Worm (Caenorhabditis elegans) whole organism, mixed stage, embryonic: ENCODE results near the gene fbxb-85.

Source experiments
- M03D4.4 ChIP-seq: sonication (generic microtip); optimal IDR thresholded peaks from 2 replicates; lab custom pipeline; 2017; ENCODE audit warnings: mild to moderate bottlenecking, missing genetic modification characterization, missing compliant biosample characterization
- bed-3 ChIP-seq: fragments of 200-800 bp; sonication (Bioruptor generic); optimal IDR thresholded peaks from 3 replicates; lab custom pipeline; 2018; ENCODE audit warnings: mild to moderate bottlenecking, missing genetic modification characterization, moderate library complexity, missing compliant biosample characterization
- blmp-1 ChIP-seq: fragments of 150-350 bp; optimal IDR thresholded peaks from 2 replicates; lab custom pipeline; 2014; ENCODE audit warnings: missing biosample characterization, missing genetic modification characterization
- ceh-39 ChIP-seq: fragments of 150-350 bp; optimal IDR thresholded peaks from 2 replicates; lab custom pipeline; 2014; ENCODE audit warnings: missing biosample characterization, missing genetic modification characterization
- ceh-43 ChIP-seq: fragments of 200-800 bp; sonication (Bioruptor generic); optimal IDR thresholded peaks from 2 replicates; lab custom pipeline; 2018; ENCODE audit warnings: mild to moderate bottlenecking, missing genetic modification characterization, moderate library complexity, missing compliant biosample characterization
- ceh-83 ChIP-seq: fragments of 200-800 bp; sonication (Bioruptor generic); optimal IDR thresholded peaks from 2 replicates; lab custom pipeline; 2018; ENCODE audit warnings: mild to moderate bottlenecking, missing genetic modification characterization, missing compliant biosample characterization
- ces-1 ChIP-seq: fragments of 150-350 bp; optimal IDR thresholded peaks from 2 replicates; lab custom pipeline; 2014; ENCODE audit warnings: missing biosample characterization, missing genetic modification reagents, missing genetic modification characterization
- cnd-1 ChIP-seq: fragments of 200-800 bp; sonication (Bioruptor generic); optimal IDR thresholded peaks from 2 replicates; lab custom pipeline; 2018; ENCODE audit warnings: mild to moderate bottlenecking, missing genetic modification characterization, missing compliant biosample characterization
- drap-1 ChIP-seq: fragments of 200-800 bp; sonication (Bioruptor generic); optimal IDR thresholded peaks from 3 replicates; lab custom pipeline; 2018; ENCODE audit warnings: mild to moderate bottlenecking, missing genetic modification characterization, missing compliant biosample characterization
- elt-1 ChIP-seq: sonication (generic microtip); optimal IDR thresholded peaks from 2 replicates; lab custom pipeline; 2017; ENCODE audit warnings: missing genetic modification characterization, mild to moderate bottlenecking, missing compliant biosample characterization, antibody characterized with exemption, moderate library complexity, borderline replicate concordance; ENCODE audit not compliant: insufficient read depth
- elt-3 ChIP-seq: fragments of 150-350 bp; optimal IDR thresholded peaks from 2 replicates; lab custom pipeline; 2014; ENCODE audit warnings: missing biosample characterization, missing genetic modification characterization
- flh-1 ChIP-seq: fragments of 200-800 bp; sonication (Bioruptor generic); optimal IDR thresholded peaks from 2 replicates; lab custom pipeline; 2018; ENCODE audit warnings: mild to moderate bottlenecking, missing genetic modification characterization, moderate library complexity, missing compliant biosample characterization
- ham-2 ChIP-seq: fragments of 200-800 bp; sonication (Bioruptor generic); optimal IDR thresholded peaks from 2 replicates; lab custom pipeline; 2018; ENCODE audit warnings: mild to moderate bottlenecking, missing genetic modification characterization, missing compliant biosample characterization
- hlh-1 ChIP-seq: fragments of 150-350 bp; optimal IDR thresholded peaks from 2 replicates; lab custom pipeline; 2014; ENCODE audit warnings: missing biosample characterization, missing genetic modification reagents, missing genetic modification characterization
- lin-13 ChIP-seq: fragments of 150-350 bp; optimal IDR thresholded peaks from 2 replicates; lab custom pipeline; 2014; ENCODE audit warnings: missing biosample characterization, missing genetic modification characterization
- lin-32 ChIP-seq: fragments of 200-800 bp; sonication (Bioruptor generic); optimal IDR thresholded peaks from 2 replicates; lab custom pipeline; 2018; ENCODE audit warnings: mild to moderate bottlenecking, missing genetic modification characterization, missing compliant biosample characterization
- lsy-2 ChIP-seq: fragments of 150-350 bp; optimal IDR thresholded peaks from 2 replicates; lab custom pipeline; 2014; ENCODE audit warnings: missing biosample characterization, missing genetic modification characterization
- mab-5 ChIP-seq: fragments of 150-350 bp; optimal IDR thresholded peaks from 2 replicates; lab custom pipeline; 2014; ENCODE audit warnings: missing biosample characterization, missing genetic modification characterization
- mep-1 ChIP-seq: fragments of 150-350 bp; optimal IDR thresholded peaks from 2 replicates; lab custom pipeline; 2017; ENCODE audit warnings: missing biosample characterization, missing genetic modification reagents, missing genetic modification characterization, inconsistent platforms
- mls-2 ChIP-seq: sonication (generic microtip); optimal IDR thresholded peaks from 2 replicates; lab custom pipeline; 2016; ENCODE audit warnings: mild to moderate bottlenecking, missing genetic modification characterization, moderate library complexity, missing compliant biosample characterization
- nhr-12 ChIP-seq: fragments of 150-350 bp; optimal IDR thresholded peaks from 2 replicates; lab custom pipeline; 2014; ENCODE audit warnings: missing biosample characterization, missing genetic modification characterization
- nhr-2 ChIP-seq: fragments of 150-350 bp; optimal IDR thresholded peaks from 2 replicates; lab custom pipeline; 2014; ENCODE audit warnings: missing biosample characterization, missing genetic modification characterization
- nhr-237 ChIP-seq: fragments of 150-350 bp; optimal IDR thresholded peaks from 2 replicates; lab custom pipeline; 2014; ENCODE audit warnings: missing biosample characterization, missing genetic modification characterization
- nhr-28 ChIP-seq: fragments of 150-350 bp; optimal IDR thresholded peaks from 2 replicates; lab custom pipeline; 2014; ENCODE audit warnings: missing biosample characterization, missing genetic modification characterization
- nhr-76 ChIP-seq: sonication (generic microtip); optimal IDR thresholded peaks from 2 replicates; lab custom pipeline; 2017; ENCODE audit warnings: missing biosample characterization, missing genetic modification characterization
- pha-4 ChIP-seq: fragments of 150-350 bp; optimal IDR thresholded peaks from 2 replicates; lab custom pipeline; 2018; ENCODE audit warnings: missing biosample characterization, missing genetic modification reagents, missing genetic modification characterization
- sem-2 ChIP-seq: fragments of 200-800 bp; sonication (Bioruptor generic); optimal IDR thresholded peaks from 2 replicates; lab custom pipeline; 2018; ENCODE audit warnings: mild to moderate bottlenecking, missing genetic modification characterization, missing compliant biosample characterization
- snpc-4 ChIP-seq: fragments of 150-350 bp; optimal IDR thresholded peaks from 2 replicates; lab custom pipeline; 2014; ENCODE audit warnings: missing biosample characterization, missing genetic modification characterization
- sptf-1 ChIP-seq: sonication (generic microtip); optimal IDR thresholded peaks from 2 replicates; lab custom pipeline; 2017; ENCODE audit warnings: mild to moderate bottlenecking, missing genetic modification characterization, moderate library complexity, missing compliant biosample characterization
- tbx-8 ChIP-seq: fragments of 200-800 bp; sonication (Bioruptor generic); optimal IDR thresholded peaks from 2 replicates; lab custom pipeline; 2018; ENCODE audit warnings: mild to moderate bottlenecking, missing genetic modification characterization, moderate library complexity, missing compliant biosample characterization
- unc-120 ChIP-seq: sonication (generic microtip); optimal IDR thresholded peaks from 2 replicates; lab custom pipeline; 2017; ENCODE audit warnings: missing genetic modification characterization, missing compliant biosample characterization; ENCODE audit not compliant: poor library complexity, severe bottlenecking
- unc-39 ChIP-seq: fragments of 150-350 bp; optimal IDR thresholded peaks from 2 replicates; lab custom pipeline; 2014; ENCODE audit warnings: missing biosample characterization, missing genetic modification characterization
- unc-62 ChIP-seq: fragments of 150-350 bp; optimal IDR thresholded peaks from 2 replicates; lab custom pipeline; 2014; ENCODE audit warnings: missing biosample characterization, missing genetic modification reagents, missing genetic modification characterization
- zip-8 ChIP-seq: fragments of 150-350 bp; optimal IDR thresholded peaks from 2 replicates; lab custom pipeline; 2014; ENCODE audit warnings: missing biosample characterization, missing genetic modification characterization
- ztf-11 ChIP-seq: fragments of 150-350 bp; optimal IDR thresholded peaks from 2 replicates; lab custom pipeline; 2014; ENCODE audit warnings: missing biosample characterization, missing genetic modification characterization

Gene fbxb-85

ce11 chrIII:10848858-10849257 lies at the start of gene fbxb-85, which contains the start of gene hex-3:
Gene fbxb-85 (minus strand): TSS chrIII:10848963.
Gene hex-3 (plus strand): TSS chrIII:10849222.
- TF ChIP-seq ceh-43: peak; percentile 69
- TF ChIP-seq mab-5 (tag; lab: Kevin White, UChicago): no peak
- peak; percentile 59 for TF ChIP-seq unc-120 (tag; lab: Kevin White, UChicago)
- peak; percentile 85 for TF ChIP-seq mls-2
- TF ChIP-seq ham-2 (GFP tag; lab: Kevin White, UChicago): peak; percentile 51
- TF ChIP-seq hlh-1 (tag; lab: Kevin White, UChicago): peak; percentile 19
- peak; percentile 44 for TF ChIP-seq tbx-8 (GFP tag; lab: Kevin White, UChicago)
- TF ChIP-seq nhr-76: no peak
- TF ChIP-seq nhr-28 (tag; lab: Kevin White, UChicago): no peak
- peak; percentile 17 for TF ChIP-seq nhr-2
- TF ChIP-seq ces-1 (GFP tag; lab: Kevin White, UChicago): peak; percentile 90
- TF ChIP-seq nhr-237: peak; percentile 83
- TF ChIP-seq sem-2 (GFP tag; lab: Kevin White, UChicago): peak; percentile 60
- TF ChIP-seq ztf-11 (tag; lab: Kevin White, UChicago): peak; percentile 45
- peak; percentile 57 for TF ChIP-seq ceh-39 (tag; lab: Kevin White, UChicago)
- no peak for TF ChIP-seq zip-8 (tag; lab: Kevin White, UChicago)
- peak; percentile 80 for TF ChIP-seq lin-13 (tag; lab: Kevin White, UChicago)
- TF ChIP-seq bed-3 (GFP tag; lab: Kevin White, UChicago): peak; percentile 46
- peak; percentile 74 for TF ChIP-seq cnd-1 (tag; lab: Kevin White, UChicago)
- peak; percentile 92 for TF ChIP-seq sptf-1
- peak; percentile 2 for TF ChIP-seq unc-62 (GFP tag; lab: Kevin White, UChicago)
- no peak for TF ChIP-seq nhr-12 (tag; lab: Kevin White, UChicago)
- TF ChIP-seq flh-1 (GFP tag; lab: Kevin White, UChicago): peak; percentile 47
- peak; percentile 97 for TF ChIP-seq mep-1 (tag; lab: Kevin White, UChicago)
- peak; percentile 87 for TF ChIP-seq M03D4.4 (tag; lab: Kevin White, UChicago)
- TF ChIP-seq snpc-4 (tag; lab: Kevin White, UChicago): no peak
- peak; percentile 83 for TF ChIP-seq lsy-2
- TF ChIP-seq pha-4 (tag; lab: Kevin White, UChicago): peak; percentile 88
- TF ChIP-seq ceh-83 (GFP tag; lab: Kevin White, UChicago): no peak
- TF ChIP-seq lin-32: peak; percentile 64
- TF ChIP-seq elt-3 (tag; lab: Kevin White, UChicago): peak; percentile 2
- no peak for TF ChIP-seq unc-39
- peak; percentile 78 for TF ChIP-seq drap-1 (GFP tag; lab: Kevin White, UChicago)
- peak; percentile 31 for TF ChIP-seq blmp-1 (tag; lab: Kevin White, UChicago)
- TF ChIP-seq elt-1 (tag; lab: Kevin White, UChicago): peak; percentile 1

ce11 chrIII:10895817-10896413 lies 47.2 kb upstream of the fbxb-85 start, which contains the start of gene com-1:
Gene com-1 (plus strand): TSS chrIII:10896363.
- TF ChIP-seq lsy-2 (peak; percentile 5), drap-1 (GFP tag; lab: Kevin White, UChicago) (no peak), ces-1 (GFP tag; lab: Kevin White, UChicago) (peak; percentile 74), nhr-2 (no peak), ceh-43 (no peak), mep-1 (tag; lab: Kevin White, UChicago) (peak; percentile 53)

- TF ChIP-seq blmp-1 (tag; lab: Kevin White, UChicago) (no peak), elt-3 (tag; lab: Kevin White, UChicago) (no peak), nhr-28 (tag; lab: Kevin White, UChicago) (no peak), nhr-237 (no peak)
Measured at ce11 chrIII:10894220-10894619, 45.5 kb upstream of the fbxb-85 start, which contains the start of gene fbxb-87. Gene fbxb-87 (plus strand): TSS chrIII:10894520.

DNA sequence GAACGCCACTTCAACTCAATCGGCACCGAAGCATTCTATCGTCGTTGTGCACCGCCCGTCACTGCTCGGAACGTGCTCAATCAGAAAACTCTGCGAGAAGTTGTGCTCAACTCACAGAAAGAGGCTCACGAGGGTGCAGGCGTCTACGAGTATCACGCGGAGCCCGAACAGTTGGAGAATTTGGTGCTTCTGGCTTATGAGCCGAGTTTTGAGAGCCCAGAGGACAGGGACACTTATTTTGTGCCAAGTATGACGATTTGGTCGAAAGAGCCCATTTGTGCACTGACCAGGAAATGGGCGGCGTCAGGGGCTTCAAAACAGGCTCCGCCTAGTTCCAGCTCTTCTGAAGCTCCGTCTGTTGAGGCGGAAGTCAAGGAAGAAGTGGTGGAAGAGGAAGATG lies 40.1 kb upstream of the fbxb-85 start:
- TF ChIP-seq sem-2 (GFP tag; lab: Kevin White, UChicago) (no peak), ztf-11 (tag; lab: Kevin White, UChicago) (no peak), pha-4 (tag; lab: Kevin White, UChicago) (no peak), bed-3 (GFP tag; lab: Kevin White, UChicago) (no peak), mls-2 (no peak), lin-32 (no peak), ceh-83 (GFP tag; lab: Kevin White, UChicago) (no peak), cnd-1 (tag; lab: Kevin White, UChicago) (no peak), ces-1 (GFP tag; lab: Kevin White, UChicago) (no peak), mab-5 (tag; lab: Kevin White, UChicago) (no peak), unc-39 (no peak), ceh-43 (no peak), hlh-1 (tag; lab: Kevin White, UChicago) (no peak), nhr-2 (no peak)
